Fruit fly (Drosophila melanogaster) whole organism, larva: ENCODE data around the gene ATPsyngamma.

Source experiments
- noc ChIP-seq: fragments of 200-800 bp; sonication (Bioruptor generic); optimal IDR thresholded peaks from 3 replicates; lab custom pipeline; 2019; ENCODE audit warnings: missing biosample characterization, mild to moderate bottlenecking, missing genetic modification characterization, moderate library complexity

Gene ATPsyngamma

dm6 chr3R:29775755-29776686, 27.1 kb upstream of the ATPsyngamma start:
- TF ChIP-seq noc (tag; lab: Kevin White, UChicago): peak; percentile 14

DNA sequence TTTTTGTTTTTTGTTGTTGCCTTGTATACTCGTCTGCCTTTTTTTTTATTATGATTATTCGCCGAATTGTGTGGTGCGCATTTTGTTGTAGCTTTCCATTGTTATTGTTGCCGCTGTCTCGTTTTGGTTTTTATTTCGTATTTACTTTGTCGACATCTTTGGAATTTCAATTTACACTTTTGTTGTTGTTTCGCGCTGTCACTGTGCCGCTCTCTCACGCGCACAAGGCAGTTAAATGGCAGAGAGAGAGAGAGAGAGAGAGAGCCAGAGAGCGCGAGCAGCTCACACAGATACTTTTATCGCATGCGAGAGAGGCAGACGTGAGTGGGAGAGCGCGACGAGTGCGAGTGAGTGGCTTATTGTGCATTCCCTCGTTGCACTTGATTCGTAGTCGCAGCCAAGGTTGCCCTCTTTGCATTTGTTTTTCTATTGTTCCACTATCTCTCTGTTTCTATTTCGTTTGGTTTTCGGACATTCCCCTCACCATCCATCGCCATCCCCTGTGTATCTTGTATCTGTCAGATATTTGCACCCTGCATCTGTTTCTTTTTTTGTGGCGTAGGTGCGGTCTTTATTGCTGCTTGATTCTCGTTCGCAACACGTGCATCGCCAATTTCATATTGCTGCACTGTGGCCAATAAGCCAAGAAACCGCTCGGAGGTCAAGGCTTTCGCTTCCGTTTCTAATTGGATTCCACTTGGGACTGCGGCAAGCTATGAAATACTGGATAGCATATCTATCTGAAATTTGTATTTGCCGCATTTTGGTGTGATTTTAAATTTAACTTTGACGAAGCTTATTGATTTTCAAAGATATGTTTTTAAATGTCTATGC, 25.6 kb upstream of the ATPsyngamma start:
- TF ChIP-seq noc (tag; lab: Kevin White, UChicago): no peak

DNA sequence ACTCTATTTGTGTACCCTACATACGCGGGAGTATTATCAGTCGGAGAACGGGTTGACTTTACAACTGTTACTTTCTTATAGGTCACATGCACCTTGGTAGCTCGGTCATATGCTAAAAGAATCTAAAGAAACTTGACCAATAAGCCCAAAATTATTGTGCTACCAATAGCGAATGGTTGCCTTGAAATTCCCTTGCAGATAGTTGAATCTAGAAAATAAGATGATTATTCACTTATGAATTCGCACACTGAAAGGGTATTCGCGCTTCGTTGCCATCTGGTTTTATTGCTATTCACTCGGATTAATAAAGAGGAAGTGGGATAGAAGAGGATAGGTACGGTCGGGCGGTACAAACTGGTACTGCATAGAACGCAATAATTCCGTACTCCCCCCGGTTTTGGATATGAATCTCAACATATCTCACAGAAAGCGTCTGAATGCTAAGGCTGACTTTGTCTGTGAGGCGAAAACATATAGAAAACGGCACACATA, 24.9 kb upstream of the ATPsyngamma start:
- peak; percentile 91 for TF ChIP-seq noc (tag; lab: Kevin White, UChicago)

DNA sequence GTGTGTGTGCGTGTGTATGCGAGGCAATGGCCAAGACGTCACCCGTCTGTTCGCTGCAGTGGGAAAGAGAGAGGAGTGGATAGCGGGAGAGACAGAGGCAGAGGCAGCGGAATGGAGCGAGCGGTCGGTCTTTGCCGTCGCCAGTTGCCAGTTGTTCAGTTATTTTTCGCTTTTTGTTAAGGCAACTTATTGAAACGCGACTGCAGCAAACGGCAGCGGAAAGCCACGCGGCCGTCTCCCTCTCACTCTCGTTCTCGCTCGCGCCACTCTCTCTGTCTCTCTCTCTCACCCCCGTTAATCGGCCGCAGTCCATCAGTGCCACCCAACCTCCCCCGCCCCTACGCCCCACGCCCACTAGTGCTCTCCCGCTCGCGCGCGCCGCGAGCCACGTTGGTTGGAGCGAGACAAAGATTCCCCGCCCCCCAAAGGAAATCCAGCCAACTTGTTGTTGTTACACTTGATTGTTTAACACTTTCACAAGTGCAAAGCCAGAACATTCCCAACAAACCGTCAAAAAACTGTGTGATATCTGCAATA, 23.9 kb upstream of the ATPsyngamma start:
- TF ChIP-seq noc (tag; lab: Kevin White, UChicago): peak; percentile 39

DNA sequence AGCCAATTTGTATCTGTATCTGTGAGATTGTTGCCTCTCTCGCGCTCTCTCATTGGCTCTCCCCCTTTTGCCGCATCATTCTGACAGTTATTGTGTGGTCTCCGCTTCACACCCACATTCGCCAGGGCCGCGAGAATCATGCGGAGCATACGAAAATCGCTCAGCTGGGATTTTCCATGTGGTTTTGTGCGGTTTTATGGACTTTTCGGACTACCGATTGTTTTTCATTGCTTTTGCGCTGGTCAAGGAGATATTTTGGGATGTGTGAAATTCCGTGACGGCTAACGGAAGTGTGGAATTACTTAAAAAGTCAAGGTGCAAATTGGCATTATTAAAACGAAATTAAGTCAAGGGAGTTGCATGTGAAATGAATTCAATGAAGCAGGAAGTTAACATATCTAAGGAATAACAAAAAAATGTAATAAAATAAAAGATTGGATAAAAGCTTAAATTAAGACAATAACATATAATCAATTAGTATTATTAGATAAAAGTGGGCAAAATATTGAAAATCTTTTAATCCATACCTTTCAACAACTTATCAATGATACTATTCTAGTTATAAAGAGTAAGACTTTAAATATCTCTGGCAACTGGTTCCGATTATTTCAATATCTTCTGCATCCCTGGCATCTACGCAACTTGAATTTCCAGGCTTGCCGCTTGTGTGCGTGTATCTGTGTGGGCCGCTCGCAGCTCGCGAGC, 23.3 kb upstream of the ATPsyngamma start:
- peak; percentile 34 for TF ChIP-seq noc (tag; lab: Kevin White, UChicago)

dm6 chr3R:29771645-29772089, 22.7 kb upstream of the ATPsyngamma start:
- no peak for TF ChIP-seq noc (tag; lab: Kevin White, UChicago)

dm6 chr3R:29770930-29771329, 22.0 kb upstream of the ATPsyngamma start:
- TF ChIP-seq noc (tag; lab: Kevin White, UChicago): no peak

DNA sequence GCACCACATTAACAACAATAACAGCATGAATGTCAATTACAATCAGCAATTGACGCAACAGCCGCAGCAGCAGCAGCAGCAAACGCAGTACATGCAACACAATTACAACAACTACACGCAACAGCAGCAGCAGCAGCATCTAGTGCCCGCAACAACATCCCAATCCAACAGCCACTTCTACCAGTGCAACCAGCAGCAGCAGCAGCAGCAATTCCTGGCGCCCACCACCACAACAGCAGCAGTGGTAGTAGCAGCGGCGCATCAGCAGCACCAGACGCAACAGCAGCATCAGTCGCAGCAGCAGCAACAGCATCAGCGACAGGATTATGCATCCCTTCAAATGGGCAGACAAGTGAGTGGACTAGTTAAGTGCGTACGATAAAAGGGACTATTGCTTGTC, 18.3 kb upstream of the ATPsyngamma start:
- TF ChIP-seq noc (tag; lab: Kevin White, UChicago): no peak

DNA sequence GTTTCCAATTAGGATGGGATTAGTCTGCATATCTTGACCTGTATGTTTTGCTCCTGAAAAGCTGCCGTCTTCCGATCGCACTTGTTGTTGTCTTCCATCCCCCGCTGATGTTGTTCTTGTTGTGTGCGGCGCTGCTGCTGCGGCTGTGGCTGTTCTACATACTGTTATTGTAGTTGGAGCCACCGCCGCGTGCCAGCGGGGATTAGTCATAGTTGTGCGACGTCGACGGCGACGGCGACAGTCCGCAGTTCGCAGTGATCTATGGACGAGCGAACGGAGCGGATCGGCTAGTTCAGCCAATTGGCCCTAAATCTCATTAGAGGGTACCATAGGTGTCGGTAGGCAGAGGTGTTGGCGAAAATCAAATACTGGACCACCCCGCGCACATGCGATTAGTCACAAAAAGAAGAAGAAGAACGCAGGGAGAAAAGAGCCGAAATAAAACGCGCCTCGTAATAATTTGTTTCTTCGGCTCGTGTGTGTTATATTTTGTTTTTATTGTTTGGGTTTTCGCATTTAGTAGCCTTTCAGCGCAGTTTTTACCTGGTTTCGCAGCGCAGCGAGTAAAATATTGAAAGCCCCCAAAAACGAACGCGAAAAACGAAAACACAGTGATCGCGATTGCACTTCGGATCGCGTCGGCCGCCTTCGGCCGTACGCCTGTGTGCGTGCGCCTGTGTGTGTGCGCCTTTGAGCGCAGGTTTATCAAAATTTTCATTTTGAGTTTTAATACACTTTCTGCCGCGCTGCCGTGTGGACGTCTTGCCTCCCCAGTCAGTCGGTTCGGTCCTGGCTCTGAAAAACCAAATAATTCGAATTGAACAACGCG, 16.5 kb upstream of the ATPsyngamma start, which contains the start of gene kay:
kay (plus strand) TSS at position 729 of the 829 bp plus-strand sequence.
- TF ChIP-seq noc (tag; lab: Kevin White, UChicago): no peak

DNA sequence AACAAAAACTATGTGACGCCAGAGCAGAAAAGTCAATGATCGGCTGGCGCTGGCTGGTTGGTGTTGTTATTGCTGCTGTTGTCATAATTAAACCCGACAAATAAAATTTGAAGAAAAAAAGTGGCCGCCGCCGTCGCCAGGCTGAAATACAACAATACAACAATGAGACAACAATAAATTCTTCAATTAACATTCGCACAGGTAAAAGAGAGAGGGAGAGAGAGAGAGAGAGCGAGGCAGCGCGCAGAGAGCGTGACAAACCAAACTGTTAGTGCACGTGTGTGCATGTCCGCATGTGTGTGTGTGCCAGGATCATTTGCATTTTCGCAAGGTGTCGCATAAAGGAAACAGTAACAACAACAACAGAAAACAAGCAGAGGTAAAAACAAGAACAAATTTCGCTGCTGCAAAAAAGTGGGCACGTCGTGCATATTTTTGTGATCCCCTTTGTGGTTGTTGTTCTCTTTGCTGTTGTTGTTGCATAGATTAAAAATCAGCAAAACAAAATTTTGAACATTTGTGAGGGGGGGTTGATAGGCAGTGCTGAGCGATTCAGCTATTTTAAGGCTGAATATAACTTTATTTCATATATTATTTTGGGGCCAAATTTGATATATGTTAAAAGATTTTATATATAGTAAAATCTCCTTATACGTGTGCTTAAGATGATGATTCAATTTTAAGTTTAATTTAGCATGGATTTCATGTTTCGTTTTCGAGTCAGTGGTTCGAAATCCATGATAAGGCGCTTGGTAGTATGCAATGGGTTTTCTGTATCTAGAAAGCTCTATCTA, 15.5 kb upstream of the ATPsyngamma start:
- TF ChIP-seq noc (tag; lab: Kevin White, UChicago): no peak

DNA sequence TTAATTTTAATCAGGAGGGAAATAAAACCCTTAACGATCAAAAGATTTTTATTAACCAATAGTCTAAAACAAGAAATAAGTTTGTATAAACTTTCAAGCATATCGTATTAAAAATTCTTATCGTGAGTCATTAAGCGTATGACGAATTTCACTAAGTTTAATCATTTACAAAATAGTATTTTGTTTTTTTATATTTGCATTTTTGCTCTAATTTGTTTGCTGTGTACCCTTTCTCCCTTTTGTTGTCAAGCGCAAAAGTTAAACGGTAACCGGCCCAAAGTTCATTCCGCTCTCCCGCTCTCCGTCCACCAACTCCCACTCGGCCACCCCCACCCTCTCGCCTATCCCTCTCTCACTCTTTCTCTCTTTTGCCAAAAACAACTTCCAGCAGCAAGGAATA, 14.8 kb upstream of the ATPsyngamma start:
- no peak for TF ChIP-seq noc (tag; lab: Kevin White, UChicago)

DNA sequence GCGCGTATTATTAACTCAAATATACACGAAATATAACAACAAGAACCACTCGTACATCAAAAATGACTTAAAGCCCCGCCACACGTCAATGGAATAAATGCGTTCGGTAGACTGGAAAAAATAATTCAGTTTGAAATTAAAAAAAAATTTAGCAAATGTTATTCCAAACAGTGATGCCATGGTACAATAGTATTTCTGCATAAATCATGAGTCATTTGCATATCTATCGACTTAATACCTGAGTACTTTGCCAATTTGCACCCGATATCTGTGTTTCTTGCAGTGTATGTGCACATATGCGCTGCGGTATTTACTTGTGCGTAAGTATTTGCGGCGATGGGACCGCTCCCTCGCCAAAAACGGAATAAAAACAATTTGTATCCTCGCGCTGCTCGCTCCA, 14.2 kb upstream of the ATPsyngamma start:
- no peak for TF ChIP-seq noc (tag; lab: Kevin White, UChicago)

dm6 chr3R:29762297-29762696, 13.3 kb upstream of the ATPsyngamma start:
- TF ChIP-seq noc (tag; lab: Kevin White, UChicago): no peak
